Worm (Caenorhabditis elegans): ENCODE data around the gene srh-113.

DNA sequence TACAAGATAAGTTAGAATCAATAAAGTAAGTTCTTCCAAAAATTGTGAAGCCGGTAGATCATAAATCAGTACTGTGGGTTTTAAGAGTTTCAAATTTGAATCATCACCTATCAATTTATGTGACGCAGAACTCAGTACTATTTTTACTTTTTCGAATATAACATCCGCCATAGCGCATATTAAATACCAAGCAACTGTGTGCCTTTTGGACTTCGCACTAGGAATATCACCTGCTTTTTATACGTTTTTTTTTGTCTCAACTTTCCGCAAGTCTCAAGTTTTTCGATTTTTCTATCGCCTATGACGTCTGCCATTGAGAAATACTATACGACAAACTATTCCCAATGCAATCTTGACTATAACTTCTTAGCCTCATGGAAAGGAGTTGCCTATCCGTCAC is at the start of gene srh-113:
- TF ChIP-seq cog-1 (tag; optimal IDR thresholded peaks at IDR 0.05) (no peak), flt-1 (GFP tag; IDR thresholded peaks at IDR 0.05) (no peak), tab-1 (GFP tag; IDR thresholded peaks at IDR 0.05) (no peak)
